In genomic region chrV:6238347-6238746, ce11 we compare ENCODE assay signal across 5 worm cellular contexts.
TF ChIP-seq lines count a peak whose summit lies in the region.

No protein-coding gene starts in this region.

TF ChIP-seq in whole organism, L1 larva, 84 proteins besides CTCF, POLR2A, EP300 and RAD21 (continues in another document):
- TF ChIP-seq nhr-47 (tag; optimal IDR thresholded peaks at IDR 0.05; lab: Kevin White, UChicago): peak; percentile 3
- no peak for TF ChIP-seq lin-39 (tag; optimal IDR thresholded peaks at IDR 0.05; lab: Kevin White, UChicago)
- peak in 1 of 2 experiments; percentile 20 for TF ChIP-seq lin-35 (GFP tag; optimal IDR thresholded peaks at IDR 0.05; lab: Kevin White, UChicago)
- TF ChIP-seq snpc-4 (tag; optimal IDR thresholded peaks at IDR 0.05; lab: Kevin White, UChicago): no peak
- TF ChIP-seq sox-4 (tag; optimal IDR thresholded peaks at IDR 0.05; lab: Kevin White, UChicago): no peak
- no peak for TF ChIP-seq nhr-77 (tag; optimal IDR thresholded peaks at IDR 0.05; lab: Kevin White, UChicago)
- no peak for TF ChIP-seq unc-130 (tag; optimal IDR thresholded peaks at IDR 0.05; lab: Kevin White, UChicago)
- TF ChIP-seq nhr-12 (tag; optimal IDR thresholded peaks at IDR 0.05; lab: Kevin White, UChicago): no peak
- no peak for TF ChIP-seq aha-1 (tag; optimal IDR thresholded peaks at IDR 0.05; lab: Kevin White, UChicago)
- TF ChIP-seq mab-9 (GFP tag; IDR thresholded peaks at IDR 0.05; lab: Robert Waterston, UW): no peak
- TF ChIP-seq ceh-90 (tag; optimal IDR thresholded peaks at IDR 0.05; lab: Kevin White, UChicago): no peak
- no peak for TF ChIP-seq C34B4.2 (tag; optimal IDR thresholded peaks at IDR 0.05; lab: Kevin White, UChicago)
- TF ChIP-seq elt-3 (tag; optimal IDR thresholded peaks at IDR 0.05; lab: Kevin White, UChicago): peak in 4 of 6 experiments; percentile 40 to 79 (median 62)
- no peak for TF ChIP-seq unc-30 (tag; optimal IDR thresholded peaks at IDR 0.05; lab: Kevin White, UChicago)
- TF ChIP-seq nhr-85 (tag; lab: Kevin White, UChicago): peak; percentile 91
- no peak for TF ChIP-seq ama-1 (optimal IDR thresholded peaks at IDR 0.05; lab: Kevin White, UChicago)
- TF ChIP-seq mep-1 (tag; optimal IDR thresholded peaks at IDR 0.05; lab: Kevin White, UChicago): no peak
- TF ChIP-seq xbp-1 (tag; optimal IDR thresholded peaks at IDR 0.05; lab: Kevin White, UChicago): no peak
- TF ChIP-seq efl-3 (GFP tag; optimal IDR thresholded peaks at IDR 0.05; lab: Kevin White, UChicago): no peak
- TF ChIP-seq zag-1 (tag; optimal IDR thresholded peaks at IDR 0.05; lab: Kevin White, UChicago): no peak

TF ChIP-seq in whole organism, L2 larva, 48 proteins besides CTCF, POLR2A, EP300 and RAD21:
- no peak for TF ChIP-seq nhr-237 (tag; optimal IDR thresholded peaks at IDR 0.05; lab: Kevin White, UChicago)
- no peak for TF ChIP-seq peb-1 (tag; optimal IDR thresholded peaks at IDR 0.05; lab: Kevin White, UChicago)
- TF ChIP-seq nhr-21 (tag; optimal IDR thresholded peaks at IDR 0.05; lab: Kevin White, UChicago): peak; percentile 38
- TF ChIP-seq unc-62 (GFP tag; optimal IDR thresholded peaks at IDR 0.05; lab: Kevin White, UChicago): no peak
- no peak for TF ChIP-seq mab-5 (tag; optimal IDR thresholded peaks at IDR 0.05; lab: Kevin White, UChicago)
- peak; percentile 73 for TF ChIP-seq sma-3 (GFP tag; optimal IDR thresholded peaks at IDR 0.05; lab: Kevin White, UChicago)
- TF ChIP-seq sma-9 (GFP tag; optimal IDR thresholded peaks at IDR 0.05; lab: Kevin White, UChicago): peak; percentile 90
- TF ChIP-seq sma-9 (tag; optimal IDR thresholded peaks at IDR 0.05; lab: Kevin White, UChicago): no peak
- no peak for TF ChIP-seq zag-1 (tag; optimal IDR thresholded peaks at IDR 0.05; lab: Kevin White, UChicago)
- no peak for TF ChIP-seq unc-55 (GFP tag; optimal IDR thresholded peaks at IDR 0.05; lab: Kevin White, UChicago)
- TF ChIP-seq nhr-25 (tag; optimal IDR thresholded peaks at IDR 0.05; lab: Kevin White, UChicago): peak; percentile 18
- TF ChIP-seq nhr-129 (tag; optimal IDR thresholded peaks at IDR 0.05; lab: Kevin White, UChicago): peak; percentile 2
- TF ChIP-seq egl-27 (tag; optimal IDR thresholded peaks at IDR 0.05; lab: Kevin White, UChicago): peak; percentile 2

TF ChIP-seq in whole organism, L3 larva, 47 proteins besides CTCF, POLR2A, EP300 and RAD21 (continues in another document):
- no peak for TF ChIP-seq lin-15B (tag; optimal IDR thresholded peaks at IDR 0.05; lab: Kevin White, UChicago)
- no peak for TF ChIP-seq unc-62 (GFP tag; optimal IDR thresholded peaks at IDR 0.05; lab: Kevin White, UChicago)
- no peak for TF ChIP-seq elt-3 (tag; optimal IDR thresholded peaks at IDR 0.05; lab: Kevin White, UChicago)
- no peak for TF ChIP-seq ama-1 (optimal IDR thresholded peaks at IDR 0.05; lab: Kevin White, UChicago)
- peak; percentile 42 for TF ChIP-seq nhr-25 (tag; optimal IDR thresholded peaks at IDR 0.05; lab: Kevin White, UChicago)
- peak; percentile 27 for TF ChIP-seq nhr-76 (tag; optimal IDR thresholded peaks at IDR 0.05; lab: Kevin White, UChicago)
- no peak for TF ChIP-seq nhr-28 (tag; optimal IDR thresholded peaks at IDR 0.05; lab: Kevin White, UChicago)
- no peak for TF ChIP-seq nfya-1 (tag; optimal IDR thresholded peaks at IDR 0.05; lab: Kevin White, UChicago; ENCODE audit: insufficient read depth)
- no peak for TF ChIP-seq ceh-16 (tag; optimal IDR thresholded peaks at IDR 0.05; lab: Kevin White, UChicago)
- peak; percentile 30 for TF ChIP-seq nhr-23 (tag; optimal IDR thresholded peaks at IDR 0.05; lab: Kevin White, UChicago)
- TF ChIP-seq eor-1 (tag; optimal IDR thresholded peaks at IDR 0.05; lab: Kevin White, UChicago): no peak
- TF ChIP-seq hmg-11 (tag; optimal IDR thresholded peaks at IDR 0.05; lab: Kevin White, UChicago): no peak
- no peak for TF ChIP-seq nhr-12 (tag; optimal IDR thresholded peaks at IDR 0.05; lab: Kevin White, UChicago)
- no peak for TF ChIP-seq fkh-10 (GFP tag; optimal IDR thresholded peaks at IDR 0.05; lab: Kevin White, UChicago)
- TF ChIP-seq snpc-4 (tag; optimal IDR thresholded peaks at IDR 0.05; lab: Kevin White, UChicago): no peak
- TF ChIP-seq nhr-237 (tag; optimal IDR thresholded peaks at IDR 0.05; lab: Kevin White, UChicago): no peak
- TF ChIP-seq nhr-77 (tag; optimal IDR thresholded peaks at IDR 0.05; lab: Kevin White, UChicago): no peak
- TF ChIP-seq egl-5 (tag; optimal IDR thresholded peaks at IDR 0.05; lab: Kevin White, UChicago): no peak
- TF ChIP-seq fos-1 (tag; optimal IDR thresholded peaks at IDR 0.05; lab: Kevin White, UChicago): no peak
- TF ChIP-seq nhr-43 (tag; optimal IDR thresholded peaks at IDR 0.05; lab: Kevin White, UChicago; ENCODE audit: poor library complexity, severe bottlenecking): peak; percentile 77
- TF ChIP-seq pqm-1 (tag; optimal IDR thresholded peaks at IDR 0.05; lab: Kevin White, UChicago): no peak
- TF ChIP-seq ztf-4 (tag; optimal IDR thresholded peaks at IDR 0.05; lab: Kevin White, UChicago): no peak
- TF ChIP-seq R02D3.7 (tag; optimal IDR thresholded peaks at IDR 0.05; lab: Kevin White, UChicago): no peak

TF ChIP-seq in whole organism, L4 larva, 104 proteins besides CTCF, POLR2A, EP300 and RAD21 (continues in another document):
- TF ChIP-seq spr-3 (GFP tag; optimal IDR thresholded peaks at IDR 0.05; lab: Kevin White, UChicago): no peak
- TF ChIP-seq ctbp-1 (GFP tag; IDR thresholded peaks at IDR 0.05; lab: Robert Waterston, UW): no peak
- TF ChIP-seq fos-1 (tag; optimal IDR thresholded peaks at IDR 0.05; lab: Kevin White, UChicago): no peak
- TF ChIP-seq aha-1 (tag; lab: Kevin White, UChicago): peak; percentile 3
- TF ChIP-seq nhr-28 (tag; optimal IDR thresholded peaks at IDR 0.05; lab: Kevin White, UChicago): peak; percentile 48
- TF ChIP-seq nhr-10 (tag; optimal IDR thresholded peaks at IDR 0.05; lab: Kevin White, UChicago): no peak
- no peak for TF ChIP-seq egl-27 (tag; optimal IDR thresholded peaks at IDR 0.05; lab: Kevin White, UChicago)
- no peak for TF ChIP-seq nhr-102 (tag; optimal IDR thresholded peaks at IDR 0.05; lab: Kevin White, UChicago)
- no peak for TF ChIP-seq ama-1 (optimal IDR thresholded peaks at IDR 0.05; lab: Kevin White, UChicago)
- peak; percentile 83 for TF ChIP-seq hlh-11 (tag; optimal IDR thresholded peaks at IDR 0.05; lab: Kevin White, UChicago)
- TF ChIP-seq unc-39 (tag; optimal IDR thresholded peaks at IDR 0.05; lab: Kevin White, UChicago): no peak
- TF ChIP-seq mdl-1 (tag; optimal IDR thresholded peaks at IDR 0.05; lab: Kevin White, UChicago): peak; percentile 62 to 83
- TF ChIP-seq lin-15B (tag; optimal IDR thresholded peaks at IDR 0.05; lab: Kevin White, UChicago): no peak
- 0 out of 2 replicates have a peak, but pooled peaks have one; percentile 42 for TF ChIP-seq lin-29 (GFP tag; IDR thresholded peaks at IDR 0.05; lab: Robert Waterston, UW)
- TF ChIP-seq hlh-30 (tag; optimal IDR thresholded peaks at IDR 0.05; lab: Kevin White, UChicago; ENCODE audit: insufficient read depth): peak; percentile 84
- TF ChIP-seq dmd-6 (GFP tag; IDR thresholded peaks at IDR 0.05; lab: Robert Waterston, UW): peak; percentile 86
- peak; percentile 86 for TF ChIP-seq tra-1 (GFP tag; IDR thresholded peaks at IDR 0.05; lab: Robert Waterston, UW)
- TF ChIP-seq lim-7 (GFP tag; IDR thresholded peaks at IDR 0.05; lab: Robert Waterston, UW): no peak
- no peak for TF ChIP-seq ceh-28 (tag; optimal IDR thresholded peaks at IDR 0.05; lab: Kevin White, UChicago)
- TF ChIP-seq rbr-2 (tag; optimal IDR thresholded peaks at IDR 0.05; lab: Kevin White, UChicago): no peak
- peak; percentile 99 for TF ChIP-seq nhr-48 (tag; optimal IDR thresholded peaks at IDR 0.05; lab: Kevin White, UChicago)
- no peak for TF ChIP-seq nhr-237 (tag; optimal IDR thresholded peaks at IDR 0.05; lab: Kevin White, UChicago)
- TF ChIP-seq unc-62 (GFP tag; optimal IDR thresholded peaks at IDR 0.05 in 1 of 2; lab: Kevin White, UChicago): peak in 1 of 2 experiments; percentile 93
- TF ChIP-seq unc-62 (tag; optimal IDR thresholded peaks at IDR 0.05; lab: Kevin White, UChicago): no peak

TF ChIP-seq in whole organism, young adult, 124 proteins besides CTCF, POLR2A, EP300 and RAD21:
- TF ChIP-seq K11D2.4 (GFP tag; IDR thresholded peaks at IDR 0.05; lab: Robert Waterston, UW): peak; percentile 75; the same call in 1 of the 2 replicates
- no peak for TF ChIP-seq mes-4 (tag; optimal IDR thresholded peaks at IDR 0.05; lab: Kevin White, UChicago)
- peak; percentile 74 for TF ChIP-seq C06A6.2 (GFP tag; conservative IDR thresholded peaks at IDR 0.05; lab: Robert Waterston, UW)
- peak; percentile 23 for TF ChIP-seq die-1 (tag; optimal IDR thresholded peaks at IDR 0.05; lab: Kevin White, UChicago)
- peak; percentile 69; the same call in 1 of the 2 replicates for TF ChIP-seq lin-26 (GFP tag; IDR thresholded peaks at IDR 0.05; lab: Robert Waterston, UW)
- no peak for TF ChIP-seq hmg-20 (GFP tag; IDR thresholded peaks at IDR 0.05; lab: Robert Waterston, UW)
- TF ChIP-seq ceh-79 (tag; optimal IDR thresholded peaks at IDR 0.05; lab: Kevin White, UChicago): no peak
- peak; percentile 55 for TF ChIP-seq lin-40 (tag; optimal IDR thresholded peaks at IDR 0.05; lab: Kevin White, UChicago)
- TF ChIP-seq chd-7 (tag; optimal IDR thresholded peaks at IDR 0.05; lab: Kevin White, UChicago): peak; percentile 15
- TF ChIP-seq ztf-26 (tag; optimal IDR thresholded peaks at IDR 0.05; lab: Kevin White, UChicago): peak; percentile 60
- TF ChIP-seq ekl-4 (GFP tag; IDR thresholded peaks at IDR 0.05; lab: Robert Waterston, UW): no peak
- TF ChIP-seq somi-1 (GFP tag; optimal IDR thresholded peaks at IDR 0.05; lab: Kevin White, UChicago): peak; percentile 88
- TF ChIP-seq mcd-1 (GFP tag; IDR thresholded peaks at IDR 0.05; lab: Robert Waterston, UW): no peak
